Worm (Caenorhabditis elegans): ENCODE results near the gene B0361.11.

B0361.11 gene

ce11 chrIII:7277228-7277627, at the start of gene B0361.11, which contains the start of gene spot-1:
B0361.11 (plus strand) TSS chrIII:7277599.
spot-1 (minus strand) TSS chrIII:7277274.
- TF ChIP-seq lin-15B (tag; optimal IDR thresholded peaks at IDR 0.05): peak; percentile 72
- TF ChIP-seq nhr-23 (tag; optimal IDR thresholded peaks at IDR 0.05): peak; percentile 79
- TF ChIP-seq R02D3.7 (tag; optimal IDR thresholded peaks at IDR 0.05): peak; percentile 50
- no peak for TF ChIP-seq mdl-1 (tag; optimal IDR thresholded peaks at IDR 0.05)
- peak; percentile 64 for TF ChIP-seq nfya-1 (tag; optimal IDR thresholded peaks at IDR 0.05; ENCODE audit: insufficient read depth)
- TF ChIP-seq fos-1 (tag; optimal IDR thresholded peaks at IDR 0.05): no peak
- TF ChIP-seq egl-27 (tag; optimal IDR thresholded peaks at IDR 0.05): no peak
- TF ChIP-seq hmg-11 (tag; optimal IDR thresholded peaks at IDR 0.05): peak; percentile 63
- no peak for TF ChIP-seq sea-2 (GFP tag; optimal IDR thresholded peaks at IDR 0.05)
- TF ChIP-seq ceh-28 (tag; optimal IDR thresholded peaks at IDR 0.05): peak; percentile 19
- peak; percentile 81 for TF ChIP-seq pha-4 (tag; optimal IDR thresholded peaks at IDR 0.05)
- TF ChIP-seq zag-1 (tag; optimal IDR thresholded peaks at IDR 0.05): no peak
- TF ChIP-seq skn-1 (tag; optimal IDR thresholded peaks at IDR 0.05): peak; percentile 54
- no peak for TF ChIP-seq ama-1 (optimal IDR thresholded peaks at IDR 0.05)
- TF ChIP-seq egl-5 (tag; optimal IDR thresholded peaks at IDR 0.05): peak; percentile 14
- TF ChIP-seq snpc-4 (tag; optimal IDR thresholded peaks at IDR 0.05): peak; percentile 60
- no peak for TF ChIP-seq mml-1 (tag; optimal IDR thresholded peaks at IDR 0.05)
- TF ChIP-seq ztf-11 (tag; optimal IDR thresholded peaks at IDR 0.05): no peak
- no peak for TF ChIP-seq nhr-67 (tag; optimal IDR thresholded peaks at IDR 0.05)
- no peak for TF ChIP-seq nhr-76 (tag; optimal IDR thresholded peaks at IDR 0.05)
- TF ChIP-seq nhr-77 (tag; optimal IDR thresholded peaks at IDR 0.05): no peak
- TF ChIP-seq fkh-10 (GFP tag; optimal IDR thresholded peaks at IDR 0.05): no peak
- no peak for TF ChIP-seq elt-3 (tag; optimal IDR thresholded peaks at IDR 0.05)
- no peak for TF ChIP-seq unc-39 (tag; optimal IDR thresholded peaks at IDR 0.05)
- peak; percentile 13 for TF ChIP-seq nhr-25 (tag; optimal IDR thresholded peaks at IDR 0.05)
- no peak for TF ChIP-seq nhr-12 (tag; optimal IDR thresholded peaks at IDR 0.05)
- TF ChIP-seq nhr-28 (tag; optimal IDR thresholded peaks at IDR 0.05): no peak
- TF ChIP-seq nhr-237 (tag; optimal IDR thresholded peaks at IDR 0.05): no peak
- no peak for TF ChIP-seq eor-1 (tag; optimal IDR thresholded peaks at IDR 0.05)
- peak; percentile 15 for TF ChIP-seq elt-2 (tag; optimal IDR thresholded peaks at IDR 0.05)
- no peak for TF ChIP-seq lsy-12 (tag; optimal IDR thresholded peaks at IDR 0.05)
- peak; percentile 35 for TF ChIP-seq nhr-43 (tag; optimal IDR thresholded peaks at IDR 0.05; ENCODE audit: poor library complexity, severe bottlenecking)
- no peak for TF ChIP-seq fkh-2 (tag; optimal IDR thresholded peaks at IDR 0.05)
- TF ChIP-seq elt-1 (tag; optimal IDR thresholded peaks at IDR 0.05): no peak
- no peak for TF ChIP-seq daf-12 (tag; optimal IDR thresholded peaks at IDR 0.05)

DNA sequence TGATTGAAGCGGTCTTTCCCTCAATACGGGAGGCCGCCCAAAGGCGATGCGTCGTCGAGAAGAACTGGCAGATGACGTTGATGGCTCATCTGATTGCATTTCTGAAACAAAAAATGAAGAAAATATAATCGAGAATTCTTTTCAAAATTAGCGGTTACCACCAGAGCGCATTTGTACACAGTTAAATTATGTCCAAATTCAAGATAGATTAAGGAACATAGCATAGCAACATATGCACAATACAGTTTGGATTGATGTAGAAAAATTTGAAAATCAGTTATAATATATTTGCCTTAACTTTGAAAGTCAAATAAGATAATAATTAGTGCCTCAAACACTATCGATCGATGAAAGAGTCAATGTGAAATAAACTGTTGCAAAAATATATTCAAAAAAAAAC, 47.7 kb upstream of the B0361.11 start, which contains the start of gene R151.8:
Gene R151.8, minus strand, starts transcription at position 101 of the 400 bp plus-strand sequence.
- no peak for TF ChIP-seq egl-5 (tag; optimal IDR thresholded peaks at IDR 0.05)
- TF ChIP-seq nfya-1 (tag; optimal IDR thresholded peaks at IDR 0.05; ENCODE audit: insufficient read depth): no peak
- TF ChIP-seq elt-1 (tag; optimal IDR thresholded peaks at IDR 0.05): no peak
- no peak for TF ChIP-seq jun-1 (tag; optimal IDR thresholded peaks at IDR 0.05)
- TF ChIP-seq nhr-28 (tag; optimal IDR thresholded peaks at IDR 0.05): no peak
- no peak for TF ChIP-seq nhr-43 (tag; optimal IDR thresholded peaks at IDR 0.05; ENCODE audit: poor library complexity, severe bottlenecking)
- no peak for TF ChIP-seq ztf-11 (tag; optimal IDR thresholded peaks at IDR 0.05)
- TF ChIP-seq fos-1 (tag; optimal IDR thresholded peaks at IDR 0.05): no peak
- TF ChIP-seq elt-3 (tag; optimal IDR thresholded peaks at IDR 0.05): no peak
- no peak for TF ChIP-seq ztf-4 (tag; optimal IDR thresholded peaks at IDR 0.05)
- TF ChIP-seq zag-1 (tag; optimal IDR thresholded peaks at IDR 0.05): no peak
- no peak for TF ChIP-seq eor-1 (tag; optimal IDR thresholded peaks at IDR 0.05)
- TF ChIP-seq ceh-9 (tag; optimal IDR thresholded peaks at IDR 0.05): no peak
- no peak for TF ChIP-seq R02D3.7 (tag; optimal IDR thresholded peaks at IDR 0.05)
- TF ChIP-seq sea-2 (GFP tag; optimal IDR thresholded peaks at IDR 0.05): no peak
- no peak for TF ChIP-seq ceh-82 (tag; optimal IDR thresholded peaks at IDR 0.05)
- TF ChIP-seq elt-2 (tag; optimal IDR thresholded peaks at IDR 0.05): no peak
- TF ChIP-seq ama-1 (optimal IDR thresholded peaks at IDR 0.05): no peak
- no peak for TF ChIP-seq fkh-10 (GFP tag; optimal IDR thresholded peaks at IDR 0.05)

ce11 chrIII:7230841-7231240, 46.6 kb upstream of the B0361.11 start, which contains the start of gene R151.10:
R151.10 (minus strand) TSS chrIII:7230941.
- TF ChIP-seq nhr-77 (tag; optimal IDR thresholded peaks at IDR 0.05) (no peak), ceh-82 (tag; optimal IDR thresholded peaks at IDR 0.05) (no peak), unc-62 (GFP tag; optimal IDR thresholded peaks at IDR 0.05) (no peak), nhr-67 (tag; optimal IDR thresholded peaks at IDR 0.05) (no peak), ceh-28 (tag; optimal IDR thresholded peaks at IDR 0.05) (no peak), aly-2 (tag; optimal IDR thresholded peaks at IDR 0.05) (no peak), sea-2 (GFP tag; optimal IDR thresholded peaks at IDR 0.05) (no peak), daf-12 (tag; optimal IDR thresholded peaks at IDR 0.05) (no peak)

Measured in whole organism, L3 larva.